Fruit fly (Drosophila melanogaster): ENCODE results near the gene Cyp313a4.
A peak's percentile ranks its signal among the peaks of the same experiment; 100 is the strongest.

Cyp313a4 gene

dm6 chr3R:12642051-12642532 lies 39.1 kb downstream of the Cyp313a4 start, which contains the start of gene CG6753:
Gene CG6753, minus strand, starts transcription at chr3R:12642482.
- no peak for TF ChIP-seq CG17801 (GFP tag; optimal IDR thresholded peaks at IDR 0.05; ENCODE audit: partially characterized antibody)

dm6 chr3R:12641620-12642019 lies 39.6 kb downstream of the Cyp313a4 start:
- TF ChIP-seq CG17801 (GFP tag; optimal IDR thresholded peaks at IDR 0.05; ENCODE audit: partially characterized antibody) = no peak

- no peak for TF ChIP-seq CG17801 (GFP tag; optimal IDR thresholded peaks at IDR 0.05; ENCODE audit: partially characterized antibody)
Observed at dm6 chr3R:12637961-12638531, 43.1 kb downstream of the Cyp313a4 start, which contains the start of gene CG11608. Gene CG11608, plus strand, starts transcription at chr3R:12638481.

- no peak for TF ChIP-seq CG17801 (GFP tag; optimal IDR thresholded peaks at IDR 0.05; ENCODE audit: partially characterized antibody)
Observed at dm6 chr3R:12636240-12636639, 44.9 kb downstream of the Cyp313a4 start, which contains the start of gene CG11600. Gene CG11600, plus strand, starts transcription at chr3R:12636540.

- no peak for TF ChIP-seq CG17801 (GFP tag; optimal IDR thresholded peaks at IDR 0.05; ENCODE audit: partially characterized antibody)
Observed at dm6 chr3R:12634617-12635016, 46.6 kb downstream of the Cyp313a4 start, which contains the start of gene CG11598. Gene CG11598, plus strand, starts transcription at chr3R:12634917.

dm6 chr3R:12633059-12633458 lies 48.1 kb downstream of the Cyp313a4 start, which contains the start of gene CG18530:
Gene CG18530, plus strand, starts transcription at chr3R:12633359.
- TF ChIP-seq CG17801 (GFP tag; optimal IDR thresholded peaks at IDR 0.05; ENCODE audit: partially characterized antibody) = no peak

dm6 chr3R:12630369-12630768 lies 50.8 kb downstream of the Cyp313a4 start, which contains the start of gene Not10:
Gene Not10, plus strand, starts transcription at chr3R:12630647.
- peak; percentile 29 for TF ChIP-seq CG17801 (GFP tag; optimal IDR thresholded peaks at IDR 0.05; ENCODE audit: partially characterized antibody)
